Worm (Caenorhabditis elegans) whole organism, L3 larva: Measurements from ENCODE around the gene F57C12.2.

Experiments
- R02D3.7 ChIP-seq: fragments of 150-350 bp; optimal IDR thresholded peaks from 2 replicates; lab custom pipeline; 2014; ENCODE audit warnings: missing biosample characterization, missing genetic modification characterization
- ZK546.5 ChIP-seq: sonication (generic microtip); optimal IDR thresholded peaks from 2 replicates; lab custom pipeline; 2017; ENCODE audit warnings: missing biosample characterization, missing genetic modification characterization
- aly-2 ChIP-seq: fragments of 150-350 bp; optimal IDR thresholded peaks from 2 replicates; lab custom pipeline; 2014; ENCODE audit warnings: missing biosample characterization, missing genetic modification characterization
- ama-1 ChIP-seq: fragments of 150-350 bp; optimal IDR thresholded peaks from 2 replicates; lab custom pipeline; 2018
- ceh-16 ChIP-seq: sonication (generic microtip); optimal IDR thresholded peaks from 2 replicates; lab custom pipeline; 2017; ENCODE audit warnings: missing biosample characterization, missing genetic modification characterization
- ceh-28 ChIP-seq: fragments of 150-350 bp; optimal IDR thresholded peaks from 2 replicates; lab custom pipeline; 2014; ENCODE audit warnings: missing biosample characterization, missing genetic modification reagents, missing genetic modification characterization
- ceh-9 ChIP-seq: sonication (generic microtip); optimal IDR thresholded peaks from 2 replicates; lab custom pipeline; 2018; ENCODE audit warnings: missing biosample characterization, missing genetic modification characterization
- egl-27 ChIP-seq: sonication (generic microtip); optimal IDR thresholded peaks from 4 replicates; lab custom pipeline; 2017; ENCODE audit warnings: missing biosample characterization, missing genetic modification reagents, missing genetic modification characterization
- egl-5 ChIP-seq: fragments of 150-350 bp; optimal IDR thresholded peaks from 2 replicates; lab custom pipeline; 2017; ENCODE audit warnings: missing biosample characterization, missing genetic modification reagents, missing genetic modification characterization, inconsistent platforms
- elt-1 ChIP-seq: fragments of 150-350 bp; optimal IDR thresholded peaks from 2 replicates; lab custom pipeline; 2014; ENCODE audit warnings: missing biosample characterization, missing genetic modification characterization
- elt-2 ChIP-seq: sonication (generic microtip); optimal IDR thresholded peaks from 2 replicates; lab custom pipeline; 2016; ENCODE audit warnings: missing genetic modification reagents, mild to moderate bottlenecking, missing genetic modification characterization, missing compliant biosample characterization
- elt-3 ChIP-seq, 3 experiments: fragments of 150-350 bp in 1 of 3; sonication (generic microtip) in 2 of 3; optimal IDR thresholded peaks; 2 replicates in 2 of 3; 4 replicates in 1 of 3; lab custom pipeline; 2014 to 2017; ENCODE audit warnings: missing biosample characterization in 3 of 3, missing genetic modification characterization in 3 of 3
- eor-1 ChIP-seq, 2 experiments: fragments of 150-350 bp; optimal IDR thresholded peaks; 2 replicates each; lab custom pipeline; 2014 to 2018; ENCODE audit warnings: missing biosample characterization in 2 of 2, missing genetic modification characterization in 2 of 2
- fkh-10 ChIP-seq: sonication (generic microtip); optimal IDR thresholded peaks from 2 replicates; lab custom pipeline; 2017; ENCODE audit warnings: missing biosample characterization, missing genetic modification reagents, missing genetic modification characterization
- fkh-2 ChIP-seq: fragments of 150-350 bp; optimal IDR thresholded peaks from 2 replicates; lab custom pipeline; 2014; ENCODE audit warnings: missing biosample characterization, missing genetic modification reagents, missing genetic modification characterization
- hmg-11 ChIP-seq: sonication (generic microtip); optimal IDR thresholded peaks from 2 replicates; lab custom pipeline; 2016; ENCODE audit warnings: missing genetic modification characterization, missing compliant biosample characterization
- jun-1 ChIP-seq: fragments of 150-350 bp; optimal IDR thresholded peaks from 2 replicates; lab custom pipeline; 2014; ENCODE audit warnings: missing biosample characterization, missing genetic modification reagents, missing genetic modification characterization
- lin-15B ChIP-seq: fragments of 150-350 bp; optimal IDR thresholded peaks from 2 replicates; lab custom pipeline; 2014; ENCODE audit warnings: missing biosample characterization, missing genetic modification characterization
- lin-39 ChIP-seq: fragments of 150-350 bp; optimal IDR thresholded peaks from 2 replicates; lab custom pipeline; 2018; ENCODE audit warnings: missing biosample characterization, missing genetic modification reagents, missing genetic modification characterization
- lsy-12 ChIP-seq: sonication (generic microtip); optimal IDR thresholded peaks from 2 replicates; lab custom pipeline; 2016; ENCODE audit warnings: mild to moderate bottlenecking, missing genetic modification characterization, missing compliant biosample characterization
- mdl-1 ChIP-seq: fragments of 150-350 bp; optimal IDR thresholded peaks from 2 replicates; lab custom pipeline; 2014; ENCODE audit warnings: missing biosample characterization, missing genetic modification characterization
- mml-1 ChIP-seq: fragments of 150-350 bp; sonication (generic microtip); optimal IDR thresholded peaks from 3 replicates; lab custom pipeline; 2014; ENCODE audit warnings: missing biosample characterization, missing genetic modification characterization
- nfya-1 ChIP-seq: sonication (generic microtip); optimal IDR thresholded peaks from 2 replicates; lab custom pipeline; 2017; ENCODE audit warnings: missing genetic modification characterization, mild to moderate bottlenecking, missing compliant biosample characterization, antibody characterized with exemption, moderate library complexity; ENCODE audit not compliant: insufficient read depth
- nhr-11 ChIP-seq: fragments of 150-350 bp; optimal IDR thresholded peaks from 2 replicates; lab custom pipeline; 2014; ENCODE audit warnings: missing biosample characterization, missing genetic modification characterization
- nhr-23 ChIP-seq: fragments of 150-350 bp; optimal IDR thresholded peaks from 2 replicates; lab custom pipeline; 2014; ENCODE audit warnings: missing biosample characterization, missing genetic modification reagents, missing genetic modification characterization
- nhr-237 ChIP-seq: fragments of 150-350 bp; optimal IDR thresholded peaks from 2 replicates; lab custom pipeline; 2014; ENCODE audit warnings: missing biosample characterization, missing genetic modification characterization
- nhr-25 ChIP-seq: sonication (generic microtip); optimal IDR thresholded peaks from 2 replicates; lab custom pipeline; 2017; ENCODE audit warnings: missing biosample characterization, missing genetic modification characterization
- nhr-76 ChIP-seq: fragments of 150-350 bp; sonication (generic microtip); optimal IDR thresholded peaks from 5 replicates; lab custom pipeline; 2014; ENCODE audit warnings: missing biosample characterization, missing genetic modification characterization
- nhr-77 ChIP-seq: fragments of 150-350 bp; optimal IDR thresholded peaks from 2 replicates; lab custom pipeline; 2014; ENCODE audit warnings: missing biosample characterization, missing genetic modification characterization
- pha-4 ChIP-seq: fragments of 150-350 bp; optimal IDR thresholded peaks from 2 replicates; lab custom pipeline; 2014; ENCODE audit warnings: missing biosample characterization, missing genetic modification reagents, missing genetic modification characterization
- skn-1 ChIP-seq: fragments of 150-350 bp; optimal IDR thresholded peaks from 2 replicates; lab custom pipeline; 2014; ENCODE audit warnings: missing biosample characterization, missing genetic modification characterization
- snpc-4 ChIP-seq: fragments of 150-350 bp; optimal IDR thresholded peaks from 2 replicates; lab custom pipeline; 2014; ENCODE audit warnings: missing biosample characterization, missing genetic modification characterization
- tbx-2 ChIP-seq: sonication (generic microtip); optimal IDR thresholded peaks from 2 replicates; lab custom pipeline; 2016; ENCODE audit warnings: mild to moderate bottlenecking, missing genetic modification characterization, missing compliant biosample characterization
- unc-39 ChIP-seq: sonication (generic microtip); optimal IDR thresholded peaks from 4 replicates; lab custom pipeline; 2017; ENCODE audit warnings: missing biosample characterization, missing genetic modification characterization
- unc-62 ChIP-seq: fragments of 150-350 bp; sonication (generic microtip); optimal IDR thresholded peaks from 4 replicates; lab custom pipeline; 2014; ENCODE audit warnings: missing biosample characterization, missing genetic modification reagents, missing genetic modification characterization
- ztf-11 ChIP-seq: fragments of 150-350 bp; optimal IDR thresholded peaks from 2 replicates; lab custom pipeline; 2014; ENCODE audit warnings: missing biosample characterization, missing genetic modification characterization

Gene F57C12.2

DNA sequence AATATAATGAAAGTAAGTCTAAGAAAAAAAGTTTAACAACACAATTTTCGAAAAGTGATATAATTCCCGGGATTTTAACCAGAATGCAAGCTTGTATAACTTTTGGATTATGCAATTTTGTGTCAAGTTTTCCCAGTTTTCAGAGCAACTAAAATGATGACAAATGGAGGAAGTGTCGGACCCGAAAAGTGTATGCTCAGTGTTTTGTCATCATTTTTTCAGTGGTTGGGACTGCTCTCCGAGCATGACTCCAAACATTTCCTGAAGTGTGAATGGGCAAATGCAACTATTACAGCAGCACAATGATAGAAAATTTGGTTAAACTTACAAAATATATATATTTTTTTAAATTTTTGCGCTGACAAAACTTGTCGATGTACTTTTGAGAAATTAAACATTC, 39.9 kb upstream of the F57C12.2 start:
- TF ChIP-seq snpc-4 (tag; lab: Kevin White, UChicago) (no peak), elt-1 (no peak), unc-62 (no peak), nhr-237 (tag; lab: Kevin White, UChicago) (no peak), fkh-10 (GFP tag; lab: Kevin White, UChicago) (no peak)

ce11 chrX:587798-588197, 36.6 kb upstream of the F57C12.2 start, which contains the start of gene mrp-1:
Gene mrp-1 (minus strand): TSS chrX:587898.
- TF ChIP-seq mml-1 (tag; lab: Kevin White, UChicago) (no peak), lin-15B (tag; lab: Kevin White, UChicago) (no peak), ceh-16 (tag; lab: Kevin White, UChicago) (no peak), egl-27 (tag; lab: Kevin White, UChicago) (no peak), elt-2 (tag; lab: Kevin White, UChicago) (peak; percentile 18), skn-1 (tag; lab: Kevin White, UChicago) (no peak), tbx-2 (tag; lab: Kevin White, UChicago) (no peak), nhr-237 (tag; lab: Kevin White, UChicago) (no peak), nhr-76 (tag; lab: Kevin White, UChicago) (no peak)

- no peak for TF ChIP-seq fkh-2 (tag; lab: Kevin White, UChicago)
- TF ChIP-seq elt-1 = peak; percentile 90
- TF ChIP-seq ZK546.5 (tag; lab: Kevin White, UChicago) = no peak
- no peak for TF ChIP-seq nhr-25 (tag; lab: Kevin White, UChicago)
Observed at ce11 chrX:585598-586217, 34.5 kb upstream of the F57C12.2 start.

DNA sequence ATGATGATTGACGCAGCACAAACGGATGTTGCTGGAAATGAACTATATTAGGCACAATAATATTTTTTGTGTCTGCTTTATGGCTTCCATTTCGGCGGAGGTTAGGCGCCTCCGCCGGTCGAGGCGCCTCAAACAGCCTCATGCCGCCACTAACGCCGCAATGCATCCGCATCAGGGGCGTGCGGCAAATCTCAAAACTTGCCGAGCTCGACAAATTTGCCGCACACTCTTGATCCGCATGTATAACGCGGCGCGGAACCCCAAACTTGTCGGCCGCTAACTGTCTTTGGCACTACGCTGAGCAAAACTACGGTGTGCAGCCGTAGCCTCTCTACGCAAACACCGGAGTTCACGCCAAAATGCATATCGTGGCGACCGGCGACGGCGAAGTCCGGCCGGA, 30.6 kb upstream of the F57C12.2 start:
- TF ChIP-seq nhr-77 (tag; lab: Kevin White, UChicago) (no peak), nfya-1 (tag; lab: Kevin White, UChicago) (no peak), eor-1 (tag; optimal IDR thresholded peaks at IDR 0.05; lab: Kevin White, UChicago) (no peak), elt-1 (no peak), R02D3.7 (no peak), elt-3 (tag; optimal IDR thresholded peaks at IDR 0.05; lab: Kevin White, UChicago) (no peak)

DNA sequence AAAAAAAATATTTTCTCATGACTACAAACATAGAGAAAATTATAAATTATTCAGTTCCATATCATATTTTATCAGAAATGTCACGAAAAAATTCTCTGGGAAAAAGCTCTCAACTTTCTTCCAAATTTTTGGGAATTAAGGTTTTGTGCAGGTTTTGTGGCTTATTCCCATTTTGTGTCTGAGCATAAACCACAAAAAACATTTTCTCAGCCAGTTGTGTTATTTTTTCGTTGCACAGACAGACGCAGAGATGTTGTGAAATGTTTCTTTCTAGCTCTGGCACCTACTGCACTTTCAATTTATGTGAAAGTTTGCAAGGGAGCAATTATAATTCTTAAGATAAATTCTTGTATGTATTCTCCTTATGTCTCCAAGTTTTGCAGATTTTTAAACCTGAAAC, 23.9 kb upstream of the F57C12.2 start:
- TF ChIP-seq mdl-1 (tag; lab: Kevin White, UChicago) (no peak), aly-2 (tag; lab: Kevin White, UChicago) (no peak), skn-1 (tag; lab: Kevin White, UChicago) (no peak), pha-4 (no peak), ama-1 (lab: Kevin White, UChicago) (no peak), ceh-16 (tag; lab: Kevin White, UChicago) (no peak), mml-1 (tag; lab: Kevin White, UChicago) (no peak), fkh-2 (tag; lab: Kevin White, UChicago) (no peak), unc-39 (no peak), nhr-11 (tag; lab: Kevin White, UChicago) (no peak), jun-1 (tag; lab: Kevin White, UChicago) (no peak), nhr-237 (tag; lab: Kevin White, UChicago) (no peak), lsy-12 (tag; lab: Kevin White, UChicago) (no peak), elt-2 (tag; lab: Kevin White, UChicago) (no peak), tbx-2 (tag; lab: Kevin White, UChicago) (no peak), ztf-11 (tag; lab: Kevin White, UChicago) (no peak), eor-1 (tag; optimal IDR thresholded peaks at IDR 0.05; lab: Kevin White, UChicago) (no peak)
- TF ChIP-seq, all 47 proteins: peak for 0

ce11 chrX:573270-573669, 22.1 kb upstream of the F57C12.2 start:
- TF ChIP-seq ceh-28 (tag; lab: Kevin White, UChicago) = peak; percentile 38
- TF ChIP-seq nhr-23 = peak; percentile 40
- no peak for TF ChIP-seq eor-1 (tag; optimal IDR thresholded peaks at IDR 0.05; lab: Kevin White, UChicago)
- TF ChIP-seq nhr-25 (tag; lab: Kevin White, UChicago) = peak; percentile 18
- peak; percentile 61 for TF ChIP-seq lin-39 (tag; lab: Kevin White, UChicago)
- no peak for TF ChIP-seq ceh-9 (tag; lab: Kevin White, UChicago)
- TF ChIP-seq skn-1 (tag; lab: Kevin White, UChicago) = peak; percentile 12
- peak; percentile 52 for TF ChIP-seq nfya-1 (tag; lab: Kevin White, UChicago)
- no peak for TF ChIP-seq R02D3.7
- no peak for TF ChIP-seq aly-2 (tag; lab: Kevin White, UChicago)
- no peak for TF ChIP-seq fkh-2 (tag; lab: Kevin White, UChicago)
- TF ChIP-seq pha-4 = peak; percentile 72
- TF ChIP-seq fkh-10 (GFP tag; lab: Kevin White, UChicago) = peak; percentile 20
- TF ChIP-seq hmg-11 (tag; lab: Kevin White, UChicago) = peak; percentile 2
- TF ChIP-seq egl-5 (tag; lab: Kevin White, UChicago) = peak; percentile 64
